Worm (Caenorhabditis elegans): ENCODE results near the gene C29E4.11.

ce11 chrIII:8001557-8001956 is 43.6 kb upstream of the C29E4.11 start:
- TF ChIP-seq snpc-4 (tag; optimal IDR thresholded peaks at IDR 0.05) (no peak), ceh-82 (tag; optimal IDR thresholded peaks at IDR 0.05) (no peak), nhr-76 (tag; optimal IDR thresholded peaks at IDR 0.05) (no peak), nhr-12 (tag; optimal IDR thresholded peaks at IDR 0.05) (no peak), ztf-11 (tag; optimal IDR thresholded peaks at IDR 0.05) (no peak), irx-1 (tag; optimal IDR thresholded peaks at IDR 0.05) (no peak), lin-35 (GFP tag; optimal IDR thresholded peaks at IDR 0.05) (no peak), egl-27 (tag; optimal IDR thresholded peaks at IDR 0.05) (no peak)
